Worm (Caenorhabditis elegans) whole organism, young adult: ENCODE data around the gene Y43C5A.2.

ENCODE experiments used
- F33H1.4 ChIP-seq: fragments of 200-800 bp; sonication (Bioruptor generic); IDR thresholded peaks from 2 replicates; pipeline ENCODE4 v1.3.6; 2022; ENCODE audit warnings: missing genetic modification reagents, missing genetic modification characterization, missing compliant biosample characterization
- F37B4.10 ChIP-seq: fragments of 200-800 bp; sonication (Bioruptor generic); IDR thresholded peaks from 2 replicates; pipeline ENCODE4 v1.3.6; 2022; ENCODE audit warnings: missing genetic modification characterization, missing compliant biosample characterization
- F55B11.4 ChIP-seq: sonication (generic microtip); optimal IDR thresholded peaks from 2 replicates; lab custom pipeline; 2016; ENCODE audit warnings: missing compliant biosample characterization, missing genetic modification characterization, borderline replicate concordance; ENCODE audit not compliant: insufficient read depth
- F57A8.1 ChIP-seq: fragments of 200-800 bp; sonication (Bioruptor generic); optimal IDR thresholded peaks from 2 replicates; lab custom pipeline; 2018; ENCODE audit warnings: mild to moderate bottlenecking, missing genetic modification characterization, moderate library complexity, missing compliant biosample characterization
- Y95B8A.8 ChIP-seq: fragments of 200-800 bp; sonication (Bioruptor generic); IDR thresholded peaks from 2 replicates; pipeline ENCODE4 v1.3.6; 2022; ENCODE audit warnings: missing genetic modification reagents, missing genetic modification characterization, missing compliant biosample characterization
- atf-7 ChIP-seq: sonication (generic microtip); optimal IDR thresholded peaks from 2 replicates; lab custom pipeline; 2017; ENCODE audit warnings: mild to moderate bottlenecking, missing genetic modification characterization, missing compliant biosample characterization
- athp-1 ChIP-seq: sonication (generic microtip); optimal IDR thresholded peaks from 2 replicates; lab custom pipeline; 2017; ENCODE audit warnings: mild to moderate bottlenecking, missing genetic modification characterization, missing compliant biosample characterization
- attf-3 ChIP-seq: fragments of 200-800 bp; sonication (Bioruptor generic); conservative IDR thresholded peaks from 2 replicates; pipeline ENCODE4 v1.3.6; 2022; ENCODE audit warnings: missing genetic modification reagents, missing genetic modification characterization, missing compliant biosample characterization
- attf-5 ChIP-seq: fragments of 200-800 bp; sonication (Bioruptor generic); optimal IDR thresholded peaks from 2 replicates; lab custom pipeline; 2018; ENCODE audit warnings: mild to moderate bottlenecking, missing genetic modification characterization, missing compliant biosample characterization
- cebp-1 ChIP-seq, 2 experiments: fragments of 200-800 bp in 1 of 2; sonication (Bioruptor generic) in 1 of 2; sonication (generic microtip) in 1 of 2; IDR thresholded peaks in 1 of 2; optimal IDR thresholded peaks in 1 of 2; 2 replicates each; pipeline versions ENCODE4 v1.3.6 to Lab custom; 2017 to 2022; ENCODE audit warnings: missing compliant biosample characterization in 2 of 2, missing genetic modification characterization in 2 of 2, mild to moderate bottlenecking in 1 of 2, missing genetic modification reagents in 1 of 2, moderate library complexity in 1 of 2
- ceh-100 ChIP-seq: fragments of 200-800 bp; sonication (Bioruptor generic); IDR thresholded peaks from 2 replicates; pipeline ENCODE4 v1.3.6; 2022; ENCODE audit warnings: missing genetic modification reagents, missing genetic modification characterization, missing compliant biosample characterization
- ceh-91 ChIP-seq: fragments of 200-800 bp; sonication (Bioruptor generic); IDR thresholded peaks from 2 replicates; pipeline ENCODE4 v1.3.6; 2022; ENCODE audit warnings: missing genetic modification reagents, missing genetic modification characterization, missing compliant biosample characterization
- dpl-1 ChIP-seq: fragments of 150-350 bp; optimal IDR thresholded peaks from 2 replicates; lab custom pipeline; 2014; ENCODE audit warnings: missing biosample characterization, missing genetic modification reagents, missing genetic modification characterization
- efl-1 ChIP-seq: fragments of 150-350 bp; optimal IDR thresholded peaks from 2 replicates; lab custom pipeline; 2014; ENCODE audit warnings: missing biosample characterization, missing genetic modification reagents, missing genetic modification characterization
- egl-18 ChIP-seq: fragments of 200-800 bp; sonication (Bioruptor generic); IDR thresholded peaks from 2 replicates; pipeline ENCODE4 v1.3.6; 2022; ENCODE audit warnings: missing genetic modification reagents, missing genetic modification characterization, missing compliant biosample characterization
- egl-44 ChIP-seq: fragments of 200-800 bp; sonication (Bioruptor generic); IDR thresholded peaks from 2 replicates; pipeline ENCODE4 v1.3.6; 2022; ENCODE audit warnings: missing genetic modification reagents, missing genetic modification characterization, missing compliant biosample characterization
- fkh-3 ChIP-seq: sonication (generic microtip); optimal IDR thresholded peaks from 2 replicates; lab custom pipeline; 2016; ENCODE audit warnings: mild to moderate bottlenecking, missing genetic modification characterization, missing compliant biosample characterization
- him-1 ChIP-seq: sonication (generic microtip); optimal IDR thresholded peaks from 2 replicates; lab custom pipeline; 2016; ENCODE audit warnings: missing genotype, missing genetic modification reagents, missing genetic modification characterization, missing compliant biosample characterization
- hmg-1.2 ChIP-seq: fragments of 200-800 bp; sonication (Bioruptor generic); IDR thresholded peaks from 2 replicates; pipeline ENCODE4 v1.3.6; 2022; ENCODE audit warnings: missing genetic modification reagents, missing genetic modification characterization, missing compliant biosample characterization
- hsf-1 ChIP-seq: fragments of 200-800 bp; sonication (Bioruptor generic); IDR thresholded peaks from 2 replicates; pipeline ENCODE4 v1.3.6; 2022; ENCODE audit warnings: missing genetic modification reagents, missing genetic modification characterization, missing compliant biosample characterization
- lag-1 ChIP-seq: fragments of 200-800 bp; sonication (Bioruptor generic); IDR thresholded peaks from 2 replicates; pipeline ENCODE4 v1.3.6; 2022; ENCODE audit warnings: missing genetic modification reagents, missing genetic modification characterization, missing compliant biosample characterization
- lin-35 ChIP-seq, 3 experiments: fragments of 150-350 bp in 2 of 3; sonication (generic microtip) in 1 of 3; optimal IDR thresholded peaks; 2 replicates each; lab custom pipeline; 2014 to 2018; ENCODE audit warnings: missing biosample characterization in 3 of 3, missing genetic modification characterization in 3 of 3, missing genetic modification reagents in 3 of 3
- lsl-1 ChIP-seq: fragments of 200-800 bp; sonication (Bioruptor generic); optimal IDR thresholded peaks from 2 replicates; lab custom pipeline; 2018; ENCODE audit warnings: mild to moderate bottlenecking, missing genetic modification characterization, moderate library complexity, missing compliant biosample characterization
- mel-28 ChIP-seq: sonication (generic microtip); optimal IDR thresholded peaks from 2 replicates; lab custom pipeline; 2016; ENCODE audit warnings: borderline replicate concordance, mild to moderate bottlenecking, missing genetic modification characterization, missing compliant biosample characterization
- nhr-80 ChIP-seq: sonication (generic microtip); optimal IDR thresholded peaks from 2 replicates; lab custom pipeline; 2016; ENCODE audit warnings: missing genetic modification characterization, missing compliant biosample characterization
- pbrm-1 ChIP-seq: fragments of 200-800 bp; sonication (Bioruptor generic); IDR thresholded peaks from 2 replicates; pipeline ENCODE4 v1.3.6; 2022; ENCODE audit warnings: missing genetic modification reagents, missing genetic modification characterization, missing compliant biosample characterization
- rec-8 ChIP-seq, 2 experiments: sonication (generic microtip); optimal IDR thresholded peaks; 2 replicates each; lab custom pipeline; 2016; ENCODE audit warnings: mild to moderate bottlenecking in 2 of 2, missing genetic modification characterization in 2 of 2, missing genetic modification reagents in 2 of 2, missing genotype in 2 of 2, missing biosample characterization in 1 of 2, missing compliant biosample characterization in 1 of 2, moderate library complexity in 1 of 2
- rpc-1 ChIP-seq, 2 experiments: fragments of 150-350 bp in 1 of 2; sonication (generic microtip) in 1 of 2; optimal IDR thresholded peaks; 2 replicates each; lab custom pipeline; 2014 to 2018; ENCODE audit warnings: missing biosample characterization in 1 of 2, missing genetic modification characterization in 1 of 2, missing genetic modification reagents in 1 of 2, missing genotype in 1 of 2
- sea-2 ChIP-seq: fragments of 200-800 bp; sonication (Bioruptor generic); IDR thresholded peaks from 2 replicates; pipeline ENCODE4 v1.3.6; 2022; ENCODE audit warnings: missing genetic modification characterization, missing compliant biosample characterization
- snpc-4 ChIP-seq, 5 experiments: fragments of 150-350 bp in 1 of 5; sonication (generic microtip) in 4 of 5; optimal IDR thresholded peaks; 2 replicates each; lab custom pipeline; 2014 to 2018; ENCODE audit warnings: missing genetic modification characterization in 5 of 5, missing biosample characterization in 3 of 5, antibody characterized with exemption in 2 of 5, mild to moderate bottlenecking in 2 of 5, missing compliant biosample characterization in 2 of 5, missing genotype in 2 of 5, moderate library complexity in 2 of 5, missing genetic modification reagents in 1 of 5
- somi-1 ChIP-seq: fragments of 200-800 bp; sonication (Bioruptor generic); optimal IDR thresholded peaks from 2 replicates; lab custom pipeline; 2018; ENCODE audit warnings: mild to moderate bottlenecking, missing genetic modification characterization, missing compliant biosample characterization
- zim-3 ChIP-seq: sonication (generic microtip); optimal IDR thresholded peaks from 2 replicates; lab custom pipeline; 2017; ENCODE audit warnings: mild to moderate bottlenecking, missing genetic modification characterization, moderate library complexity, missing compliant biosample characterization
- ztf-22 ChIP-seq: fragments of 200-800 bp; sonication (Bioruptor generic); optimal IDR thresholded peaks from 2 replicates; lab custom pipeline; 2018; ENCODE audit warnings: mild to moderate bottlenecking, missing genetic modification characterization, moderate library complexity, missing compliant biosample characterization
- ztf-26 ChIP-seq: sonication (generic microtip); optimal IDR thresholded peaks from 2 replicates; lab custom pipeline; 2017; ENCODE audit warnings: missing genetic modification characterization, missing compliant biosample characterization

Y43C5A.2 gene

ce11 chrIV:10222122-10222589, 47.5 kb upstream of the Y43C5A.2 start, which contains the start of gene C24F3.2 (continued):
- no peak for TF ChIP-seq attf-3 (GFP tag; lab: Robert Waterston, UW)
- TF ChIP-seq efl-1 = peak; percentile 28
- TF ChIP-seq hmg-1.2 (GFP tag; lab: Robert Waterston, UW) = peak; percentile 80; the same call in 1 of the 2 replicates
- TF ChIP-seq egl-18 = no peak
- no peak for TF ChIP-seq F57A8.1
- TF ChIP-seq somi-1 = peak; percentile 21
- no peak for TF ChIP-seq zim-3
- TF ChIP-seq athp-1 (tag; lab: Kevin White, UChicago) = no peak
- TF ChIP-seq ztf-26 (tag; lab: Kevin White, UChicago) = no peak
- peak; percentile 27 for TF ChIP-seq lsl-1 (GFP tag; lab: Kevin White, UChicago)
- no peak for TF ChIP-seq him-1 (tag; lab: Kevin White, UChicago)
- TF ChIP-seq lin-35 (GFP tag; optimal IDR thresholded peaks at IDR 0.05; lab: Kevin White, UChicago) = peak in 1 of 3 experiments; percentile 46
- TF ChIP-seq mel-28 (tag; lab: Kevin White, UChicago) = no peak
- TF ChIP-seq ceh-91 (GFP tag; lab: Robert Waterston, UW) = no peak
- TF ChIP-seq pbrm-1 = 0 out of 2 replicates have a peak, but pooled peaks have one; percentile 32
- no peak for TF ChIP-seq atf-7 (tag; lab: Kevin White, UChicago)
- no peak for TF ChIP-seq F33H1.4 (GFP tag; lab: Robert Waterston, UW)
- no peak for TF ChIP-seq sea-2 (GFP tag; lab: Robert Waterston, UW)
- peak; percentile 79 for TF ChIP-seq attf-5 (GFP tag; lab: Kevin White, UChicago)
- TF ChIP-seq ceh-100 (GFP tag; lab: Robert Waterston, UW) = no peak
- TF ChIP-seq nhr-80 (tag; lab: Kevin White, UChicago) = peak; percentile 69
- TF ChIP-seq rpc-1 (optimal IDR thresholded peaks at IDR 0.05; lab: Kevin White, UChicago) = no peak
- TF ChIP-seq rpc-1 (tag; optimal IDR thresholded peaks at IDR 0.05; lab: Kevin White, UChicago) = no peak
- no peak for TF ChIP-seq rec-8 (tag; optimal IDR thresholded peaks at IDR 0.05; lab: Kevin White, UChicago)
- TF ChIP-seq snpc-4 (GFP tag; optimal IDR thresholded peaks at IDR 0.05; lab: Kevin White, UChicago) = no peak
- TF ChIP-seq snpc-4 (tag; optimal IDR thresholded peaks at IDR 0.05; lab: Kevin White, UChicago) = peak in 1 of 4 experiments; percentile 20
- TF ChIP-seq lag-1 (GFP tag; lab: Robert Waterston, UW) = no peak
- no peak for TF ChIP-seq egl-44 (GFP tag; lab: Robert Waterston, UW)
- TF ChIP-seq, all 124 proteins: peak for 13

- no peak for TF ChIP-seq ztf-22
- TF ChIP-seq cebp-1 (GFP tag; IDR thresholded peaks at IDR 0.05; lab: Robert Waterston, UW) = no peak
- TF ChIP-seq cebp-1 (tag; optimal IDR thresholded peaks at IDR 0.05; lab: Kevin White, UChicago) = no peak
- TF ChIP-seq dpl-1 (GFP tag; lab: Kevin White, UChicago) = no peak
- TF ChIP-seq lsl-1 (GFP tag; lab: Kevin White, UChicago) = no peak
- TF ChIP-seq fkh-3 (tag; lab: Kevin White, UChicago) = no peak
- no peak for TF ChIP-seq hmg-1.2 (GFP tag; lab: Robert Waterston, UW)
Measured at ce11 chrIV:10223723-10224122, 46.0 kb upstream of the Y43C5A.2 start, which contains the start of gene nas-12. Gene nas-12, plus strand, starts transcription at chrIV:10224023.

- TF ChIP-seq hsf-1 (GFP tag; lab: Robert Waterston, UW) (no peak), Y95B8A.8 (GFP tag; lab: Robert Waterston, UW) (no peak), F55B11.4 (tag; lab: Kevin White, UChicago) (no peak), F37B4.10 (GFP tag; lab: Robert Waterston, UW) (no peak)
- TF ChIP-seq, all 124 proteins: peak for 0
Measured at ce11 chrIV:10227534-10227933, 42.1 kb upstream of the Y43C5A.2 start, which contains the start of gene F01G10.6. Gene F01G10.6, minus strand, starts transcription at chrIV:10227634.
